Worm (Caenorhabditis elegans): Measurements from ENCODE around the gene C17B7.8.

ce11 chrV:3355544-3355943, 31.5 kb upstream of the C17B7.8 start:
- TF ChIP-seq nhr-237 (tag; optimal IDR thresholded peaks at IDR 0.05) (no peak), ZK546.5 (tag; optimal IDR thresholded peaks at IDR 0.05) (no peak), ama-1 (optimal IDR thresholded peaks at IDR 0.05) (no peak), egl-27 (tag; optimal IDR thresholded peaks at IDR 0.05) (no peak), nhr-77 (tag; optimal IDR thresholded peaks at IDR 0.05) (no peak), elt-3 (tag; optimal IDR thresholded peaks at IDR 0.05) (no peak), alr-1 (tag; optimal IDR thresholded peaks at IDR 0.05) (no peak), snpc-4 (tag; optimal IDR thresholded peaks at IDR 0.05) (no peak), R02D3.7 (tag; optimal IDR thresholded peaks at IDR 0.05) (no peak), ceh-82 (tag; optimal IDR thresholded peaks at IDR 0.05) (no peak)
